Fruit fly (Drosophila melanogaster) whole organism, embryonic: ENCODE measurements around the gene CG13471.
A peak's percentile ranks its signal among the peaks of the same experiment; 100 is the strongest.

Experiments used
- Antp ChIP-seq: fragments of 200-800 bp; sonication (Bioruptor generic); optimal IDR thresholded peaks from 3 replicates; lab custom pipeline; 2016; ENCODE audit warnings: missing biosample characterization, missing genetic modification characterization
- Atf3 ChIP-seq: fragments of 200-800 bp; sonication (Bioruptor generic); optimal IDR thresholded peaks from 3 replicates; lab custom pipeline; 2016; ENCODE audit warnings: missing biosample characterization, missing genetic modification characterization
- B-H2 ChIP-seq: fragments of 200-800 bp; sonication (Bioruptor generic); optimal IDR thresholded peaks from 2 replicates; lab custom pipeline; 2018; ENCODE audit warnings: missing biosample characterization, mild to moderate bottlenecking, missing genetic modification characterization
- Bteb2 ChIP-seq: fragments of 200-800 bp; sonication (Bioruptor generic); optimal IDR thresholded peaks from 2 replicates; lab custom pipeline; 2016; ENCODE audit warnings: missing biosample characterization, missing genetic modification characterization
- CG11456 ChIP-seq: fragments of 200-800 bp; sonication (Bioruptor generic); IDR thresholded peaks from 3 replicates; pipeline ENCODE4 v1.3.6; 2022; ENCODE audit warnings: missing biosample characterization, missing genetic modification characterization
- CG11560 ChIP-seq: fragments of 200-800 bp; sonication (Bioruptor generic); IDR thresholded peaks from 3 replicates; pipeline ENCODE4 v1.3.6; 2022; ENCODE audit warnings: missing biosample characterization, missing genetic modification characterization
- CG11696 ChIP-seq: fragments of 200-800 bp; sonication (Bioruptor generic); IDR thresholded peaks from 2 replicates; pipeline ENCODE4 v1.3.6; 2022; ENCODE audit warnings: missing biosample characterization, missing genetic modification characterization
- CG12155 ChIP-seq: fragments of 200-800 bp; sonication (Bioruptor generic); optimal IDR thresholded peaks from 3 replicates; lab custom pipeline; 2016; ENCODE audit warnings: missing biosample characterization, missing genetic modification characterization
- CG14965 ChIP-seq: fragments of 200-800 bp; sonication (Bioruptor generic); optimal IDR thresholded peaks from 2 replicates; lab custom pipeline; 2016; ENCODE audit warnings: missing biosample characterization, missing genetic modification characterization, borderline replicate concordance
- CG17385 ChIP-seq: fragments of 200-800 bp; sonication (Bioruptor generic); optimal IDR thresholded peaks from 3 replicates; lab custom pipeline; 2018; ENCODE audit warnings: missing biosample characterization, mild to moderate bottlenecking, missing genetic modification characterization
- CG1832 ChIP-seq: fragments of 200-800 bp; sonication (Bioruptor generic); optimal IDR thresholded peaks from 2 replicates; lab custom pipeline; 2017; ENCODE audit warnings: missing biosample characterization, mild to moderate bottlenecking, missing genetic modification characterization, inconsistent platforms
- CG18599 ChIP-seq: fragments of 200-800 bp; sonication (Bioruptor generic); optimal IDR thresholded peaks from 3 replicates; lab custom pipeline; 2017; ENCODE audit warnings: missing biosample characterization, missing genetic modification characterization, mild to moderate bottlenecking, moderate library complexity, missing genetic modification reagents
- CG2202 ChIP-seq: fragments of 200-800 bp; sonication (Bioruptor generic); optimal IDR thresholded peaks from 2 replicates; lab custom pipeline; 2018; ENCODE audit warnings: missing biosample characterization, mild to moderate bottlenecking, missing genetic modification characterization
- CG7357 ChIP-seq: fragments of 200-800 bp; sonication (Bioruptor generic); IDR thresholded peaks from 3 replicates; pipeline ENCODE4 v1.3.6; 2022; ENCODE audit warnings: missing biosample characterization, missing genetic modification characterization
- CG8765 ChIP-seq: fragments of 200-800 bp; sonication (Bioruptor generic); IDR thresholded peaks from 2 replicates; pipeline ENCODE4 v1.3.6; 2022; ENCODE audit warnings: missing biosample characterization, missing genetic modification characterization
- CG8944 ChIP-seq: fragments of 200-800 bp; sonication (Bioruptor generic); optimal IDR thresholded peaks from 3 replicates; lab custom pipeline; 2016; ENCODE audit warnings: missing biosample characterization, missing genetic modification characterization
- CG9817 ChIP-seq: fragments of 200-800 bp; sonication (Bioruptor generic); optimal IDR thresholded peaks from 2 replicates; lab custom pipeline; 2018; ENCODE audit warnings: missing biosample characterization, mild to moderate bottlenecking, missing genetic modification characterization, moderate library complexity
- E2f2 ChIP-seq: fragments of 200-800 bp; sonication (Bioruptor generic); IDR thresholded peaks from 2 replicates; pipeline ENCODE4 v1.3.6; 2022; ENCODE audit warnings: missing biosample characterization, missing genetic modification characterization
- Elba2 ChIP-seq: fragments of 200-800 bp; sonication (Bioruptor generic); optimal IDR thresholded peaks from 3 replicates; lab custom pipeline; 2016; ENCODE audit warnings: missing biosample characterization, missing genetic modification characterization
- HmgD ChIP-seq: fragments of 200-800 bp; sonication (Bioruptor generic); optimal IDR thresholded peaks from 3 replicates; lab custom pipeline; 2016; ENCODE audit warnings: missing biosample characterization, missing genetic modification characterization
- Mrtf ChIP-seq: fragments of 200-800 bp; sonication (Bioruptor generic); IDR thresholded peaks from 3 replicates; pipeline ENCODE4 v1.3.6; 2022; ENCODE audit warnings: missing biosample characterization, missing genetic modification characterization
- NC2β ChIP-seq: fragments of 200-800 bp; sonication (Bioruptor generic); optimal IDR thresholded peaks from 2 replicates; lab custom pipeline; 2016; ENCODE audit warnings: missing biosample characterization, missing genetic modification characterization
- Nf-YA ChIP-seq: fragments of 200-800 bp; sonication (Bioruptor generic); IDR thresholded peaks from 2 replicates; pipeline ENCODE4 v1.3.6; 2022; ENCODE audit warnings: missing biosample characterization, missing genetic modification characterization
- Oaz ChIP-seq: fragments of 200-800 bp; sonication (Bioruptor generic); IDR thresholded peaks from 2 replicates; pipeline ENCODE4 v1.3.6; 2022; ENCODE audit warnings: missing biosample characterization, missing genetic modification characterization
- Rfx ChIP-seq: fragments of 200-800 bp; sonication (Bioruptor generic); IDR thresholded peaks from 2 replicates; pipeline ENCODE4 v1.3.6; 2022; ENCODE audit warnings: missing biosample characterization, missing genetic modification characterization
- Sry-δ ChIP-seq: fragments of 200-800 bp; sonication (Bioruptor generic); optimal IDR thresholded peaks from 2 replicates; lab custom pipeline; 2016; ENCODE audit warnings: missing biosample characterization, missing genetic modification characterization
- Stat92E ChIP-seq, 3 experiments: fragments of >200 bp in 2 of 3; fragments of 200-800 bp in 1 of 3; sonication (Bioruptor generic) in 1 of 3; optimal IDR thresholded peaks; 2 replicates each; lab custom pipeline; 2017 to 2019; ENCODE audit warnings: missing biosample characterization in 3 of 3, missing genetic modification characterization in 3 of 3, mild to moderate bottlenecking in 1 of 3, moderate library complexity in 1 of 3
- al ChIP-seq: fragments of 200-800 bp; sonication (Bioruptor generic); IDR thresholded peaks from 2 replicates; pipeline ENCODE4 v1.3.6; 2022; ENCODE audit warnings: missing biosample characterization, missing genetic modification characterization
- bsh ChIP-seq, 2 experiments: fragments of 200-800 bp; sonication (Bioruptor generic); optimal IDR thresholded peaks; 2 replicates each; lab custom pipeline; 2017 to 2018; ENCODE audit warnings: mild to moderate bottlenecking in 2 of 2, missing biosample characterization in 2 of 2, missing genetic modification characterization in 2 of 2, moderate library complexity in 1 of 2
- btn ChIP-seq: fragments of 200-800 bp; sonication (Bioruptor generic); optimal IDR thresholded peaks from 2 replicates; lab custom pipeline; 2016; ENCODE audit warnings: missing biosample characterization, missing genetic modification characterization
- chif ChIP-seq, 2 experiments: fragments of 200-800 bp; sonication (Bioruptor generic); optimal IDR thresholded peaks; 3 replicates each; lab custom pipeline; 2016; ENCODE audit warnings: missing biosample characterization in 2 of 2, missing genetic modification characterization in 2 of 2
- chm ChIP-seq: fragments of 200-800 bp; sonication (Bioruptor generic); IDR thresholded peaks from 2 replicates; pipeline ENCODE4 v1.3.6; 2022; ENCODE audit warnings: missing biosample characterization, missing genetic modification characterization
- eve ChIP-seq, 2 experiments: fragments of >200 bp; optimal IDR thresholded peaks; 2 replicates each; lab custom pipeline; 2017; ENCODE audit warnings: missing biosample characterization in 2 of 2, missing genetic modification characterization in 2 of 2
- fu2 ChIP-seq: fragments of 200-800 bp; sonication (Bioruptor generic); optimal IDR thresholded peaks from 2 replicates; lab custom pipeline; 2016; ENCODE audit warnings: missing biosample characterization, missing genetic modification characterization
- grn ChIP-seq: fragments of 200-800 bp; sonication (Bioruptor generic); optimal IDR thresholded peaks from 3 replicates; lab custom pipeline; 2017; ENCODE audit warnings: missing biosample characterization, missing genetic modification characterization
- gsb-n ChIP-seq: fragments of 200-800 bp; sonication (Bioruptor generic); optimal IDR thresholded peaks from 3 replicates; lab custom pipeline; 2018; ENCODE audit warnings: missing biosample characterization, mild to moderate bottlenecking, missing genetic modification characterization
- hth ChIP-seq: fragments of >200 bp; optimal IDR thresholded peaks from 2 replicates; lab custom pipeline; 2017; ENCODE audit warnings: inconsistent platforms
- lmd ChIP-seq: fragments of 200-800 bp; sonication (Bioruptor generic); IDR thresholded peaks from 2 replicates; pipeline ENCODE4 v1.3.6; 2022; ENCODE audit warnings: missing biosample characterization, missing genetic modification characterization
- mam ChIP-seq: fragments of 200-800 bp; sonication (Bioruptor generic); optimal IDR thresholded peaks from 3 replicates; lab custom pipeline; 2016; ENCODE audit warnings: missing biosample characterization, missing genetic modification characterization
- pfk ChIP-seq: fragments of 200-800 bp; sonication (Bioruptor generic); optimal IDR thresholded peaks from 2 replicates; lab custom pipeline; 2018; ENCODE audit warnings: missing biosample characterization, mild to moderate bottlenecking, missing genetic modification characterization, moderate library complexity
- pho ChIP-seq: fragments of 200-800 bp; sonication (Bioruptor generic); optimal IDR thresholded peaks from 2 replicates; lab custom pipeline; 2016; ENCODE audit warnings: missing biosample characterization, missing genetic modification characterization
- pzg ChIP-seq: fragments of 200-800 bp; sonication (Bioruptor generic); optimal IDR thresholded peaks from 3 replicates; lab custom pipeline; 2018; ENCODE audit warnings: missing biosample characterization, mild to moderate bottlenecking, missing genetic modification characterization, moderate library complexity
- run ChIP-seq: fragments of 200-800 bp; sonication (Bioruptor generic); optimal IDR thresholded peaks from 3 replicates; lab custom pipeline; 2018; ENCODE audit warnings: missing biosample characterization, mild to moderate bottlenecking, missing genetic modification characterization
- sens ChIP-seq: fragments of 200-800 bp; sonication (Bioruptor generic); peaks from one replicate; lab custom pipeline; 2016; ENCODE audit warnings: missing biosample characterization, missing genetic modification characterization
- sim ChIP-seq: fragments of 200-800 bp; sonication (Bioruptor generic); IDR thresholded peaks from 2 replicates; pipeline ENCODE4 v1.3.6; 2022; ENCODE audit warnings: missing biosample characterization, missing genetic modification characterization
- tll ChIP-seq, 2 experiments: fragments of 200-800 bp in 1 of 2; fragments of >200 bp in 1 of 2; sonication (Bioruptor generic) in 1 of 2; optimal IDR thresholded peaks; 2 replicates each; lab custom pipeline; 2017 to 2019; ENCODE audit warnings: missing biosample characterization in 2 of 2, missing genetic modification characterization in 2 of 2, mild to moderate bottlenecking in 1 of 2, moderate library complexity in 1 of 2
- tna ChIP-seq: fragments of 200-800 bp; sonication (Bioruptor generic); IDR thresholded peaks from 2 replicates; pipeline ENCODE4 v1.3.6; 2022; ENCODE audit warnings: missing biosample characterization, missing genetic modification characterization; ENCODE audit not compliant: partially characterized antibody
- wek ChIP-seq: fragments of 200-800 bp; sonication (Bioruptor generic); optimal IDR thresholded peaks from 3 replicates; lab custom pipeline; 2018; ENCODE audit warnings: missing biosample characterization, mild to moderate bottlenecking, missing genetic modification characterization, moderate library complexity
- zen2 ChIP-seq: fragments of 200-800 bp; sonication (Bioruptor generic); IDR thresholded peaks from 3 replicates; pipeline ENCODE4 v1.3.6; 2022; ENCODE audit warnings: missing biosample characterization, missing genetic modification characterization; ENCODE audit not compliant: partially characterized antibody

Gene CG13471

DNA sequence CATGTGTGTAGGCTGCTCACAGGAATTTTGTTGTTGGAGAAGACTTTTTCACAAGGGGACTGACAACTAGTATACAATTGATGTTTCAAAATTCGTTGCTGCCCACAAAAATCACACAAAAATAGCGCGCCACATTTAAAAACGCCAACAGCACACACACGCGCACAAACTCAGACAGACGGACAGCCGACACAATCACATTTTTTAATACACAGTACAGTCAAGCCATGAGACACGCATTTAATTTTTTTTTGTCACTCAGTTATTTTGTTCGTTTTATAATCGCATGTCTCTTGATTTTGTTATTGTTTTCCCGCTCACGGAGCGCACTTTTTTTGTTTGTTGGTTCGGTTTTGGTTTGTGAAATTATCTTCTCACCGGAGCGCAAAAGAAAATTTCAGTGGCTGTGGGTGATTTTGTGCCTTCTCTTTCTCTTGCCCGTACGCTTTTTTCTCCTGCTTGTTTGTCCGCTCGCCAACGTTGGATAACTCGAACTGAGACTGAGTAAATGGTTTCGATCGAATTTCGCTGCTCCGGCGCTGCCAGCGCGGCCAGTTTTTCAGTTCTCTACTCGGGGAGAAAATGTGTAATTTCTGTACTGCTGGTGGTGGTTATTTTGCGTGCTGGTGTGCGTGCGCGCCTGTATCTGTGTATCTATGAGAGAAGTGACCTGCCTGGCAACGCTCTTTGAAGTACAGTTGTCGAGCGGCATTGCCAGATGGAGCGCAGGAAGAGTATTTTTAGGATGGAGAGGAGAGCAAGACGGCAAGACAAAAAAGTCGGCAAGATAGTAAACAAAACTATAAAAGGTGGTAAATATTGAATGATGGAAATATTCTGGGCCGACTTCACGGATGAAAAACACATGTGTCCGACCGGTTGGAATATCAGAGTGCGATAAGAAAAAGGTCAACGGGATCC is 24.4 kb upstream of the CG13471 start, which contains the start of gene CG42507 (continued):
- TF ChIP-seq sens (GFP tag; lab: Kevin White, UChicago) (peak; percentile 76), CG14965 (GFP tag; lab: Kevin White, UChicago) (no peak), pzg (GFP tag; lab: Kevin White, UChicago) (peak; percentile 5), tll (GFP tag; optimal IDR thresholded peaks at IDR 0.05; lab: Kevin White, UChicago) (peak in 1 of 2 experiments; percentile 82), grn (GFP tag; lab: Kevin White, UChicago) (peak; percentile 56), fu2 (GFP tag; lab: Kevin White, UChicago) (no peak), CG7357 (GFP tag; lab: Robert Waterston, UW) (no peak), eve (GFP tag; optimal IDR thresholded peaks at IDR 0.05; lab: Kevin White, UChicago) (no peak), chm (GFP tag; lab: Robert Waterston, UW) (peak; percentile 50), Sry-δ (GFP tag; lab: Kevin White, UChicago) (no peak), pho (peak; percentile 2), B-H2 (peak; percentile 83), al (GFP tag; lab: Robert Waterston, UW) (no peak), Oaz (no peak), Atf3 (GFP tag; lab: Kevin White, UChicago) (no peak), CG2202 (tag; lab: Kevin White, UChicago) (peak; percentile 24), HmgD (GFP tag; lab: Kevin White, UChicago) (no peak), Antp (GFP tag; lab: Kevin White, UChicago) (no peak), hth (lab: Kevin White, UChicago) (no peak), CG12155 (GFP tag; lab: Kevin White, UChicago) (no peak), bsh (GFP tag; optimal IDR thresholded peaks at IDR 0.05; lab: Kevin White, UChicago) (peak in 1 of 2 experiments; percentile 23), sim (no peak), pfk (GFP tag; lab: Kevin White, UChicago) (peak; percentile 65), CG11560 (tag; lab: Robert Waterston, UW) (no peak), NC2β (GFP tag; lab: Kevin White, UChicago) (no peak), E2f2 (no peak), CG18599 (peak; percentile 66), run (tag; lab: Kevin White, UChicago) (no peak), CG11456 (no peak), mam (GFP tag; lab: Kevin White, UChicago) (no peak), tna (no peak; the same call in 1 of the 2 replicates), chif (GFP tag; optimal IDR thresholded peaks at IDR 0.05; lab: Kevin White, UChicago) (no peak), Nf-YA (0 out of 2 replicates have a peak, but pooled peaks have one; percentile 20), CG9817 (tag; lab: Kevin White, UChicago) (no peak), wek (GFP tag; lab: Kevin White, UChicago) (peak; percentile 55), gsb-n (tag; lab: Kevin White, UChicago) (no peak), Elba2 (GFP tag; lab: Kevin White, UChicago) (peak; percentile 9), Bteb2 (GFP tag; lab: Kevin White, UChicago) (no peak), Rfx (peak; percentile 64), btn (no peak), CG8944 (GFP tag; lab: Kevin White, UChicago) (no peak), lmd (GFP tag; lab: Robert Waterston, UW) (no peak; the same call in 1 of the 2 replicates), CG17385 (GFP tag; lab: Kevin White, UChicago) (peak; percentile 47), CG11696 (peak; percentile 48; the same call in 1 of the 2 replicates), zen2 (0 out of 3 replicates have a peak, but pooled peaks have one; percentile 51), CG8765 (GFP tag; lab: Robert Waterston, UW) (no peak), Stat92E (GFP tag; optimal IDR thresholded peaks at IDR 0.05; lab: Kevin White, UChicago) (no peak), CG1832 (GFP tag; lab: Kevin White, UChicago) (no peak), Mrtf (no peak)
